Fruit fly (Drosophila melanogaster) whole organism, prepupa: ENCODE data around the gene CG32106.

ENCODE experiments used
- Blimp-1 ChIP-seq: fragments of 200-800 bp; sonication (Bioruptor generic); optimal IDR thresholded peaks from 3 replicates; lab custom pipeline; 2017; ENCODE audit warnings: missing biosample characterization, missing genetic modification characterization, mild to moderate bottlenecking, moderate library complexity, missing genetic modification reagents
- CG31627 ChIP-seq: fragments of 200-800 bp; sonication (Bioruptor generic); optimal IDR thresholded peaks from 3 replicates; lab custom pipeline; 2016; ENCODE audit warnings: missing biosample characterization, missing genetic modification characterization
- CG6792 ChIP-seq: fragments of 200-800 bp; sonication (Bioruptor generic); optimal IDR thresholded peaks from 3 replicates; lab custom pipeline; 2016; ENCODE audit warnings: missing biosample characterization, missing genetic modification characterization
- CG9139 ChIP-seq: fragments of 200-800 bp; sonication (Bioruptor generic); optimal IDR thresholded peaks from 3 replicates; lab custom pipeline; 2017; ENCODE audit warnings: missing biosample characterization, mild to moderate bottlenecking, missing genetic modification characterization
- Ets96B ChIP-seq: fragments of 200-800 bp; optimal IDR thresholded peaks from 2 replicates; lab custom pipeline; 2019; ENCODE audit warnings: missing biosample characterization, mild to moderate bottlenecking, missing genetic modification characterization, moderate library complexity
- Gug ChIP-seq: fragments of 200-800 bp; sonication (Bioruptor generic); IDR thresholded peaks from 2 replicates; pipeline ENCODE4 v1.3.6; 2022; ENCODE audit warnings: missing biosample characterization, missing genetic modification characterization
- OdsH ChIP-seq: fragments of 200-800 bp; sonication (Bioruptor generic); optimal IDR thresholded peaks from 3 replicates; lab custom pipeline; 2016; ENCODE audit warnings: missing biosample characterization, missing genetic modification characterization
- dac ChIP-seq: fragments of 200-800 bp; sonication (Bioruptor generic); optimal IDR thresholded peaks from 2 replicates; lab custom pipeline; 2017; ENCODE audit warnings: missing biosample characterization, mild to moderate bottlenecking, missing genetic modification characterization
- net ChIP-seq: fragments of 200-800 bp; sonication (Bioruptor generic); optimal IDR thresholded peaks from 3 replicates; lab custom pipeline; 2016; ENCODE audit warnings: missing biosample characterization, missing genetic modification characterization

dm6 chr3L:12727212-12727611, 51.3 kb downstream of the CG32106 start:
- no peak for TF ChIP-seq Ets96B (tag; lab: Kevin White, UChicago)
- TF ChIP-seq OdsH, result no peak
- no peak for TF ChIP-seq dac (GFP tag; lab: Kevin White, UChicago)
- TF ChIP-seq CG31627, result no peak
- TF ChIP-seq CG9139 (GFP tag; lab: Kevin White, UChicago), result no peak
- TF ChIP-seq Gug (GFP tag; lab: Robert Waterston, UW), result no peak
- no peak for TF ChIP-seq Blimp-1 (GFP tag; lab: Kevin White, UChicago)
- TF ChIP-seq CG6792, result no peak
- TF ChIP-seq net, result no peak
